Fruit fly (Drosophila melanogaster) whole organism, prepupa: Measurements from ENCODE around the gene CG32772.

Experiments used
- CG10669 ChIP-seq: fragments of 200-800 bp; sonication (Bioruptor generic); optimal IDR thresholded peaks from 3 replicates; lab custom pipeline; 2018; ENCODE audit warnings: missing biosample characterization, mild to moderate bottlenecking, missing genetic modification characterization, moderate library complexity
- CG11294 ChIP-seq: fragments of 200-800 bp; sonication (Bioruptor generic); IDR thresholded peaks from 2 replicates; pipeline ENCODE4 v1.3.6; 2022; ENCODE audit warnings: missing biosample characterization, missing genetic modification characterization
- CG11902 ChIP-seq: fragments of 200-800 bp; sonication (Bioruptor generic); optimal IDR thresholded peaks from 3 replicates; lab custom pipeline; 2016; ENCODE audit warnings: missing biosample characterization, missing genetic modification characterization
- CG15336 ChIP-seq: fragments of 200-800 bp; sonication (Bioruptor generic); IDR thresholded peaks from 2 replicates; pipeline ENCODE4 v1.3.6; 2022; ENCODE audit warnings: missing biosample characterization, missing genetic modification characterization
- CG1621 ChIP-seq: fragments of 200-800 bp; sonication (Bioruptor generic); optimal IDR thresholded peaks from 3 replicates; lab custom pipeline; 2018; ENCODE audit warnings: missing biosample characterization, mild to moderate bottlenecking, missing genetic modification characterization
- CG16779 ChIP-seq: fragments of 200-800 bp; sonication (Bioruptor generic); optimal IDR thresholded peaks from 3 replicates; lab custom pipeline; 2017; ENCODE audit warnings: missing biosample characterization, mild to moderate bottlenecking, missing genetic modification characterization
- CG3032 ChIP-seq: fragments of 200-800 bp; optimal IDR thresholded peaks from 2 replicates; lab custom pipeline; 2019; ENCODE audit warnings: missing biosample characterization, mild to moderate bottlenecking, missing genetic modification characterization, moderate library complexity
- CG34406 ChIP-seq: fragments of 200-800 bp; sonication (Bioruptor generic); optimal IDR thresholded peaks from 3 replicates; lab custom pipeline; 2016; ENCODE audit warnings: missing biosample characterization, missing genetic modification characterization
- CG3919 ChIP-seq: fragments of 200-800 bp; sonication (Bioruptor generic); optimal IDR thresholded peaks from 3 replicates; lab custom pipeline; 2016; ENCODE audit warnings: missing biosample characterization, missing genetic modification characterization
- CG4318 ChIP-seq: fragments of 200-800 bp; sonication (Bioruptor generic); optimal IDR thresholded peaks from 3 replicates; lab custom pipeline; 2017; ENCODE audit warnings: missing biosample characterization, mild to moderate bottlenecking, missing genetic modification characterization
- CG6276 ChIP-seq: fragments of 200-800 bp; sonication (Bioruptor generic); optimal IDR thresholded peaks from 2 replicates; lab custom pipeline; 2017; ENCODE audit warnings: missing biosample characterization, mild to moderate bottlenecking, missing genetic modification characterization
- CG6792 ChIP-seq: fragments of 200-800 bp; sonication (Bioruptor generic); optimal IDR thresholded peaks from 3 replicates; lab custom pipeline; 2016; ENCODE audit warnings: missing biosample characterization, missing genetic modification characterization
- CG6808 ChIP-seq: fragments of 200-800 bp; sonication (Bioruptor generic); optimal IDR thresholded peaks from 3 replicates; lab custom pipeline; 2017; ENCODE audit warnings: missing biosample characterization, missing genetic modification characterization, mild to moderate bottlenecking, moderate library complexity, missing genetic modification reagents
- CG6854 ChIP-seq: fragments of 200-800 bp; sonication (Bioruptor generic); optimal IDR thresholded peaks from 2 replicates; lab custom pipeline; 2017; ENCODE audit warnings: missing biosample characterization, mild to moderate bottlenecking, missing genetic modification characterization
- CG7368 ChIP-seq: fragments of 200-800 bp; sonication (Bioruptor generic); optimal IDR thresholded peaks from 3 replicates; lab custom pipeline; 2016; ENCODE audit warnings: missing biosample characterization, missing genetic modification characterization
- CG8119 ChIP-seq: fragments of 200-800 bp; sonication (Bioruptor generic); IDR thresholded peaks from 3 replicates; pipeline ENCODE4 v1.3.6; 2022; ENCODE audit warnings: missing biosample characterization, missing genetic modification characterization
- CG8632 ChIP-seq: fragments of 200-800 bp; sonication (Bioruptor generic); optimal IDR thresholded peaks from 3 replicates; lab custom pipeline; 2016; ENCODE audit warnings: missing biosample characterization, missing genetic modification characterization
- CG9139 ChIP-seq: fragments of 200-800 bp; sonication (Bioruptor generic); optimal IDR thresholded peaks from 3 replicates; lab custom pipeline; 2017; ENCODE audit warnings: missing biosample characterization, mild to moderate bottlenecking, missing genetic modification characterization
- Eip75B ChIP-seq: fragments of 200-800 bp; sonication (Bioruptor generic); optimal IDR thresholded peaks from 3 replicates; lab custom pipeline; 2016; ENCODE audit warnings: missing biosample characterization, missing genetic modification characterization
- Eip78C ChIP-seq: fragments of 200-800 bp; sonication (Bioruptor generic); peaks from one replicate; lab custom pipeline; 2016; ENCODE audit warnings: missing biosample characterization, missing genetic modification characterization
- Eip93F ChIP-seq: fragments of 200-800 bp; sonication (Bioruptor generic); optimal IDR thresholded peaks from 2 replicates; lab custom pipeline; 2016; ENCODE audit warnings: missing biosample characterization, mild to moderate bottlenecking, missing genetic modification characterization
- Ets21C ChIP-seq: fragments of 200-800 bp; sonication (Bioruptor generic); optimal IDR thresholded peaks from 3 replicates; lab custom pipeline; 2016; ENCODE audit warnings: missing biosample characterization, missing genetic modification characterization
- Ets96B ChIP-seq: fragments of 200-800 bp; optimal IDR thresholded peaks from 2 replicates; lab custom pipeline; 2019; ENCODE audit warnings: missing biosample characterization, mild to moderate bottlenecking, missing genetic modification characterization, moderate library complexity
- Gug ChIP-seq: fragments of 200-800 bp; sonication (Bioruptor generic); IDR thresholded peaks from 2 replicates; pipeline ENCODE4 v1.3.6; 2022; ENCODE audit warnings: missing biosample characterization, missing genetic modification characterization
- Hr38 ChIP-seq: sonication (Bioruptor generic); optimal IDR thresholded peaks from 2 replicates; lab custom pipeline; 2016; ENCODE audit warnings: missing biosample characterization, missing genetic modification characterization
- Met ChIP-seq: fragments of 200-800 bp; sonication (Bioruptor generic); optimal IDR thresholded peaks from 3 replicates; lab custom pipeline; 2016; ENCODE audit warnings: missing biosample characterization, missing genetic modification characterization
- OdsH ChIP-seq: fragments of 200-800 bp; sonication (Bioruptor generic); optimal IDR thresholded peaks from 3 replicates; lab custom pipeline; 2016; ENCODE audit warnings: missing biosample characterization, missing genetic modification characterization
- Smox ChIP-seq: fragments of 200-800 bp; sonication (Bioruptor generic); optimal IDR thresholded peaks from 3 replicates; lab custom pipeline; 2016; ENCODE audit warnings: missing biosample characterization, missing genetic modification characterization
- Sox14 ChIP-seq: fragments of 200-800 bp; sonication (Bioruptor generic); optimal IDR thresholded peaks from 3 replicates; lab custom pipeline; 2016; ENCODE audit warnings: missing biosample characterization, missing genetic modification characterization
- Sox15 ChIP-seq: fragments of 200-800 bp; sonication (Bioruptor generic); optimal IDR thresholded peaks from 3 replicates; lab custom pipeline; 2016; ENCODE audit warnings: missing biosample characterization, missing genetic modification characterization
- achi ChIP-seq: fragments of 200-800 bp; sonication (Bioruptor generic); optimal IDR thresholded peaks from 3 replicates; lab custom pipeline; 2016; ENCODE audit warnings: missing biosample characterization, missing genetic modification characterization
- acj6 ChIP-seq: fragments of 200-800 bp; sonication (Bioruptor generic); optimal IDR thresholded peaks from 3 replicates; lab custom pipeline; 2016; ENCODE audit warnings: missing biosample characterization, missing genetic modification characterization
- cyc ChIP-seq: fragments of 200-800 bp; sonication (Bioruptor generic); optimal IDR thresholded peaks from 3 replicates; lab custom pipeline; 2016; ENCODE audit warnings: missing biosample characterization, missing genetic modification characterization
- dac ChIP-seq: fragments of 200-800 bp; sonication (Bioruptor generic); optimal IDR thresholded peaks from 2 replicates; lab custom pipeline; 2017; ENCODE audit warnings: missing biosample characterization, mild to moderate bottlenecking, missing genetic modification characterization
- eg ChIP-seq: fragments of 200-800 bp; sonication (Bioruptor generic); IDR thresholded peaks from 3 replicates; pipeline ENCODE4 v1.3.6; 2022; ENCODE audit warnings: missing biosample characterization, missing genetic modification characterization
- esn ChIP-seq: fragments of 200-800 bp; sonication (Bioruptor generic); optimal IDR thresholded peaks from 2 replicates; lab custom pipeline; 2016; ENCODE audit warnings: missing biosample characterization, mild to moderate bottlenecking, missing genetic modification characterization, moderate library complexity
- fkh ChIP-seq: fragments of 200-800 bp; sonication (Bioruptor generic); optimal IDR thresholded peaks from 3 replicates; lab custom pipeline; 2017; ENCODE audit warnings: missing biosample characterization, mild to moderate bottlenecking, missing genetic modification characterization, moderate library complexity
- net ChIP-seq: fragments of 200-800 bp; sonication (Bioruptor generic); optimal IDR thresholded peaks from 3 replicates; lab custom pipeline; 2016; ENCODE audit warnings: missing biosample characterization, missing genetic modification characterization
- pdm3 ChIP-seq: fragments of 200-800 bp; sonication (Bioruptor generic); optimal IDR thresholded peaks from 3 replicates; lab custom pipeline; 2016; ENCODE audit warnings: missing biosample characterization, missing genetic modification characterization
- salr ChIP-seq, 2 experiments: fragments of 200-800 bp; sonication (Bioruptor generic); optimal IDR thresholded peaks; 3 replicates each; lab custom pipeline; 2016 to 2018; ENCODE audit warnings: missing biosample characterization in 2 of 2, missing genetic modification characterization in 2 of 2, mild to moderate bottlenecking in 1 of 2
- ss ChIP-seq, 2 experiments: fragments of 200-800 bp; sonication (Bioruptor generic); optimal IDR thresholded peaks; 2 replicates in 1 of 2; 3 replicates in 1 of 2; lab custom pipeline; 2017 to 2018; ENCODE audit warnings: mild to moderate bottlenecking in 2 of 2, missing biosample characterization in 2 of 2, missing genetic modification characterization in 2 of 2, moderate library complexity in 1 of 2
- svp ChIP-seq: fragments of 200-800 bp; sonication (Bioruptor generic); peaks from one replicate; lab custom pipeline; 2016; ENCODE audit warnings: missing biosample characterization, missing genetic modification characterization
- vri ChIP-seq: fragments of 200-800 bp; sonication (Bioruptor generic); optimal IDR thresholded peaks from 3 replicates; lab custom pipeline; 2016; ENCODE audit warnings: missing biosample characterization, mild to moderate bottlenecking, missing genetic modification characterization

Gene CG32772

dm6 chrX:4941512-4941911, 32.6 kb downstream of the CG32772 start:
- no peak for TF ChIP-seq Ets21C
- TF ChIP-seq ss (GFP tag; optimal IDR thresholded peaks at IDR 0.05; lab: Kevin White, UChicago), result peak; percentile 39 to 67
- TF ChIP-seq Sox14 (GFP tag; lab: Kevin White, UChicago), result no peak
- TF ChIP-seq CG6808 (GFP tag; lab: Kevin White, UChicago), result peak; percentile 24
- no peak for TF ChIP-seq OdsH (GFP tag; lab: Kevin White, UChicago)
- TF ChIP-seq acj6, result no peak
- TF ChIP-seq Eip78C (GFP tag; lab: Kevin White, UChicago), result peak; percentile 60
- TF ChIP-seq svp (GFP tag; lab: Kevin White, UChicago), result no peak
- no peak for TF ChIP-seq CG8632 (GFP tag; lab: Kevin White, UChicago)
- TF ChIP-seq, all 60 proteins: peak for 3

- TF ChIP-seq CG34406 (no peak), CG7368 (no peak), cyc (GFP tag; lab: Kevin White, UChicago) (no peak), Hr38 (GFP tag; lab: Kevin White, UChicago) (no peak), CG11902 (GFP tag; lab: Kevin White, UChicago) (no peak), Eip78C (GFP tag; lab: Kevin White, UChicago) (no peak), CG10669 (GFP tag; lab: Kevin White, UChicago) (no peak), salr (GFP tag; optimal IDR thresholded peaks at IDR 0.05; lab: Kevin White, UChicago) (no peak), CG6276 (GFP tag; lab: Kevin White, UChicago) (no peak), net (GFP tag; lab: Kevin White, UChicago) (no peak), CG6808 (GFP tag; lab: Kevin White, UChicago) (no peak), CG1621 (tag; lab: Kevin White, UChicago) (no peak), ss (GFP tag; optimal IDR thresholded peaks at IDR 0.05; lab: Kevin White, UChicago) (no peak), Ets21C (no peak), fkh (no peak), Met (no peak), Smox (GFP tag; lab: Kevin White, UChicago) (no peak), Ets96B (tag; lab: Kevin White, UChicago) (no peak)
Measured at dm6 chrX:4943505-4943904, 34.6 kb downstream of the CG32772 start.

- no peak for TF ChIP-seq Eip75B (GFP tag; lab: Kevin White, UChicago)
- no peak for TF ChIP-seq pdm3 (GFP tag; lab: Kevin White, UChicago)
- TF ChIP-seq CG3919 (GFP tag; lab: Kevin White, UChicago), result peak; percentile 23
- TF ChIP-seq vri (GFP tag; lab: Kevin White, UChicago), result no peak
- TF ChIP-seq fkh, result no peak
- TF ChIP-seq CG15336, result peak; percentile 53; the same call in 1 of the 2 replicates
- TF ChIP-seq esn (GFP tag; lab: Kevin White, UChicago), result peak; percentile 38
- TF ChIP-seq Eip93F (GFP tag; lab: Kevin White, UChicago), result no peak
- TF ChIP-seq Smox (GFP tag; lab: Kevin White, UChicago), result no peak
- TF ChIP-seq achi (GFP tag; lab: Kevin White, UChicago), result no peak
- TF ChIP-seq svp (GFP tag; lab: Kevin White, UChicago), result peak; percentile 64
- 0 out of 2 replicates have a peak, but pooled peaks have one; percentile 23 for TF ChIP-seq Gug (GFP tag; lab: Robert Waterston, UW)
- no peak for TF ChIP-seq Sox14 (GFP tag; lab: Kevin White, UChicago)
- no peak for TF ChIP-seq CG34406
- TF ChIP-seq cyc (GFP tag; lab: Kevin White, UChicago), result no peak
- peak; percentile 77 for TF ChIP-seq Eip78C (GFP tag; lab: Kevin White, UChicago)
- peak; percentile 19 for TF ChIP-seq CG8632 (GFP tag; lab: Kevin White, UChicago)
- no peak for TF ChIP-seq CG7368
- peak; percentile 26 for TF ChIP-seq CG1621 (tag; lab: Kevin White, UChicago)
- TF ChIP-seq dac (GFP tag; lab: Kevin White, UChicago), result no peak
- TF ChIP-seq OdsH (GFP tag; lab: Kevin White, UChicago), result peak; percentile 6
- TF ChIP-seq acj6, result no peak
- no peak for TF ChIP-seq CG6854 (GFP tag; lab: Kevin White, UChicago)
- no peak for TF ChIP-seq CG9139 (GFP tag; lab: Kevin White, UChicago)
- no peak for TF ChIP-seq CG4318 (GFP tag; lab: Kevin White, UChicago)
- TF ChIP-seq CG6792 (GFP tag; lab: Kevin White, UChicago), result peak; percentile 2
- no peak for TF ChIP-seq CG11902 (GFP tag; lab: Kevin White, UChicago)
- TF ChIP-seq CG11294, result no peak
- TF ChIP-seq salr (GFP tag; optimal IDR thresholded peaks at IDR 0.05; lab: Kevin White, UChicago), result no peak
- TF ChIP-seq CG8119, result peak; percentile 55; the same call in 2 of the 3 replicates
- TF ChIP-seq CG3032 (tag; lab: Kevin White, UChicago), result no peak
- TF ChIP-seq Sox15 (GFP tag; lab: Kevin White, UChicago), result no peak
- TF ChIP-seq net (GFP tag; lab: Kevin White, UChicago), result no peak
- no peak for TF ChIP-seq Met
- no peak for TF ChIP-seq CG16779 (tag; lab: Kevin White, UChicago)
- peak; percentile 51; the same call in 2 of the 3 replicates for TF ChIP-seq eg (GFP tag; lab: Robert Waterston, UW)
- TF ChIP-seq CG6276 (GFP tag; lab: Kevin White, UChicago), result peak; percentile 12
Measured at dm6 chrX:4955788-4956442, 47.0 kb downstream of the CG32772 start.
